Fruit fly (Drosophila melanogaster): ENCODE results near the gene CG10654.

Gene CG10654

DNA sequence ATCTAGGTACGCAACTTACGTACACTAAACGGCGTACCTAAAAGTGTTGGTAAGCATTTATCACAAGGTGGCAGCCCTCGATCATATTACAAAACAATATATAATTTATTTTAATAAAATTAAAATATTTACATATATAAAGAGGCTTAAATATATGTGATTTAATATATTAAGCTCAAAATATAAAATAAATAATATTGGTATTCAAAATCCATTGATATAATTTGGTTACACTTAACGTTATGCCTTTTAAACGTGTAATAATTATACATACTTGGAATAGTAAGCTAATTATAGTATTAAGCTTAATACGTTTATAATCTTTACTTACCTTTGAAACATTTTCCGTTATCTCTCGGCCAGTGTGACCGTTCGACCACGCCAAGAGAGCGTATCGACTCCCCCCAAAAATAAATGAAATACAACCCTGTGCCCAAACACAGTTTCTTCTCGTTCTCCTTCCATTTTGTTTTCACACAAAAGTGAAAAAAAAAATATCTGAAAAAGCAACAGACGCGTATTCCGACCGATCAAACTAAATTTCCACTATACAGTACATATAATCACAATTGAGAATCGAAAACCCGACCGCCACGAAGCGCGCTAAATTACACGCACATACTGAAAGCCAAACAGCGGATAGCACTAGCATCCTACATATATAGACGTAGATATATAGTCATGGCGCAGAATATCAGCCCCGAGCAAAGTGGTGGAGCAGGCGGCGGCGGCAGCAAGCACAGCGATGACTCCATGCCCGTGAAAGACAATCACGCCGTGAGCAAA, 3.6 kb downstream of the CG10654 start, which contains the start of the genes CG10646 and vih (continued):
- TF ChIP-seq sisA (GFP tag; IDR thresholded peaks at IDR 0.05) (no peak), hth (optimal IDR thresholded peaks at IDR 0.05) (no peak), klu (GFP tag; IDR thresholded peaks at IDR 0.05) (no peak), CG8089 (GFP tag; optimal IDR thresholded peaks at IDR 0.05) (no peak), CG7372 (GFP tag; IDR thresholded peaks at IDR 0.05) (no peak), rib (GFP tag; IDR thresholded peaks at IDR 0.05) (no peak), dpn (GFP tag; optimal IDR thresholded peaks at IDR 0.05) (peak; percentile 31 to 43), Hr39 (optimal IDR thresholded peaks at IDR 0.05) (no peak), p53 (GFP tag; optimal IDR thresholded peaks at IDR 0.05) (no peak), row (GFP tag; IDR thresholded peaks at IDR 0.05) (peak; percentile 63), CG10321 (GFP tag; IDR thresholded peaks at IDR 0.05) (no peak), tio (GFP tag; optimal IDR thresholded peaks at IDR 0.05) (no peak), gcm2 (GFP tag; optimal IDR thresholded peaks at IDR 0.05) (no peak), CG12769 (tag; optimal IDR thresholded peaks at IDR 0.05) (no peak), Bdp1 (GFP tag; optimal IDR thresholded peaks at IDR 0.05) (no peak), BEAF-32 (GFP tag; optimal IDR thresholded peaks at IDR 0.05) (peak; percentile 50), CG10431 (GFP tag; optimal IDR thresholded peaks at IDR 0.05) (no peak), Usf (GFP tag; optimal IDR thresholded peaks at IDR 0.05) (no peak), insv (GFP tag; optimal IDR thresholded peaks at IDR 0.05) (peak in 1 of 2 experiments; percentile 39), pnt (GFP tag; optimal IDR thresholded peaks at IDR 0.05) (no peak), CG18599 (GFP tag; optimal IDR thresholded peaks at IDR 0.05) (peak; percentile 50), CG7745 (tag; optimal IDR thresholded peaks at IDR 0.05) (no peak), Dfd (GFP tag; optimal IDR thresholded peaks at IDR 0.05) (no peak), Jarid2 (GFP tag; optimal IDR thresholded peaks at IDR 0.05) (no peak), E2f2 (GFP tag; IDR thresholded peaks at IDR 0.05) (peak; percentile 49; the same call in 1 of the 2 replicates), dimm (GFP tag; IDR thresholded peaks at IDR 0.05) (no peak), ken (GFP tag; IDR thresholded peaks at IDR 0.05) (no peak; the same call in 2 of the 3 replicates), HHEX (GFP tag; optimal IDR thresholded peaks at IDR 0.05) (peak; percentile 58), CG4707 (GFP tag; optimal IDR thresholded peaks at IDR 0.05) (no peak), E2f1 (GFP tag; IDR thresholded peaks at IDR 0.05) (0 out of 2 replicates have a peak, but pooled peaks have one; percentile 23), gt (GFP tag; IDR thresholded peaks at IDR 0.05) (no peak), fd64A (GFP tag; optimal IDR thresholded peaks at IDR 0.05) (no peak), sima (GFP tag; optimal IDR thresholded peaks at IDR 0.05) (no peak), jumu (GFP tag; optimal IDR thresholded peaks at IDR 0.05) (peak; percentile 31), PHDP (tag; optimal IDR thresholded peaks at IDR 0.05) (peak; percentile 32), Max (GFP tag; optimal IDR thresholded peaks at IDR 0.05) (peak; percentile 35), CG17385 (GFP tag; optimal IDR thresholded peaks at IDR 0.05) (peak; percentile 29), sim (GFP tag; IDR thresholded peaks at IDR 0.05) (no peak), CG17328 (GFP tag; IDR thresholded peaks at IDR 0.05) (no peak), CG32532 (GFP tag; IDR thresholded peaks at IDR 0.05) (no peak), CG34376 (GFP tag; optimal IDR thresholded peaks at IDR 0.05) (peak; percentile 5), twi (tag; optimal IDR thresholded peaks at IDR 0.05) (no peak), bbx (GFP tag; IDR thresholded peaks at IDR 0.05; ENCODE audit: partially characterized antibody) (no peak), tna (GFP tag; IDR thresholded peaks at IDR 0.05; ENCODE audit: partially characterized antibody) (no peak), slbo (GFP tag; IDR thresholded peaks at IDR 0.05) (peak; percentile 60), schlank (tag; optimal IDR thresholded peaks at IDR 0.05) (no peak), CG4360 (GFP tag; IDR thresholded peaks at IDR 0.05) (no peak), CG13424 (tag; optimal IDR thresholded peaks at IDR 0.05) (peak; percentile 61), danr (GFP tag; IDR thresholded peaks at IDR 0.05) (no peak), CG33557 (GFP tag; optimal IDR thresholded peaks at IDR 0.05) (peak; percentile 20), Mrtf (GFP tag; IDR thresholded peaks at IDR 0.05) (no peak)
